Fruit fly (Drosophila melanogaster): ENCODE data around the gene CG43084.

The CG43084 gene

DNA sequence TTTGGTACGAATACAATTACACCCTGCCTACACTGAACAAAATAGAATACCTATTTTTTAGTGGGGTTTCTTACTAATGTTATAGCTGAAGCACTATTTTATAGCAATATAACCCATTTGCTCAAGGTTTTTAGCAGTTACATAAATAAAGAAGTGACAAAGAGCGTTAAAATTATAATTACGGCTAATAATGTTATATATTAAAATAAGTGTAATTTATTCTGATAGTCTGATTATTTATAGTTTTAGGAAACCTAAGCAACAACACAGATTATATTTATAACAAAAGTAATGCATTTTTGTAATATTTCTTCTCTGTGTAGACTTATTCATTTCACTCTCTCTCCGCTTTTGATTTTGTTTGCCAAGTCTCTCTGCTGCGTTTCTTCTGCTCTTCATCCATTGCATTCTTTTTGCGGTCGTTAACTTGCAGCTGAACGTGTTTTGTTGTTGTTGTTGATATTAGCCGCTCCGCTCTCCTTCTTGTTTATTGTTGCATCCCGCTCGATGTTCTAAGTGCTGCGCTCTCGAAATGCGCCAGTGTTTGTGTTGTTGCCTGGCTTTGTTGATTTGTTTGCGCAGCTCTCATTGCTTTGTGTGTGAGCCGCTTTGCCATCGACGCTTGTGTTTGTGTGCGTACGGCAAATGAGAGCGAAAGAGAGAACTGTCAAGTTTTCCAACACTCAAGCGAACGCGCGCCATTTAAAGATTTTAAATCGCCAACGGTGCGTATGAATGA lies 24.8 kb upstream of the CG43084 start (continued):
- no peak for TF ChIP-seq CG34224 (GFP tag; IDR thresholded peaks at IDR 0.05; ENCODE audit: partially characterized antibody)
- no peak for TF ChIP-seq NC2α (GFP tag; optimal IDR thresholded peaks at IDR 0.05)
- TF ChIP-seq Sox102F (GFP tag; optimal IDR thresholded peaks at IDR 0.05) = peak; percentile 97
- TF ChIP-seq CG18599 (GFP tag; optimal IDR thresholded peaks at IDR 0.05) = peak; percentile 90
- no peak for TF ChIP-seq Side (GFP tag; optimal IDR thresholded peaks at IDR 0.05)
- TF ChIP-seq CG12219 (GFP tag; optimal IDR thresholded peaks at IDR 0.05) = peak; percentile 67
- TF ChIP-seq slou (GFP tag; optimal IDR thresholded peaks at IDR 0.05) = peak; percentile 81
- no peak for TF ChIP-seq CG14860 (GFP tag; IDR thresholded peaks at IDR 0.05; ENCODE audit: partially characterized antibody)
- TF ChIP-seq CG1832 (GFP tag; optimal IDR thresholded peaks at IDR 0.05) = no peak
- TF ChIP-seq HLH4C (GFP tag; IDR thresholded peaks at IDR 0.05; ENCODE audit: partially characterized antibody) = no peak
- peak; percentile 74 for TF ChIP-seq Usf (GFP tag; optimal IDR thresholded peaks at IDR 0.05)
- TF ChIP-seq gce (GFP tag; IDR thresholded peaks at IDR 0.05) = no peak
- no peak for TF ChIP-seq ERR (GFP tag; optimal IDR thresholded peaks at IDR 0.05)
- peak; percentile 79 for TF ChIP-seq CG8281 (tag; optimal IDR thresholded peaks at IDR 0.05)
- peak; percentile 52 for TF ChIP-seq kah (GFP tag; optimal IDR thresholded peaks at IDR 0.05)
- peak; percentile 44 for TF ChIP-seq Hmx (GFP tag; optimal IDR thresholded peaks at IDR 0.05)
- TF ChIP-seq chm (GFP tag; IDR thresholded peaks at IDR 0.05) = 0 out of 2 replicates have a peak, but pooled peaks have one; percentile 8
- TF ChIP-seq cad (GFP tag; optimal IDR thresholded peaks at IDR 0.05) = no peak
- no peak for TF ChIP-seq Scr (GFP tag; IDR thresholded peaks at IDR 0.05; ENCODE audit: partially characterized antibody)
- peak; percentile 63 for TF ChIP-seq Nf-YA (GFP tag; IDR thresholded peaks at IDR 0.05)
- TF ChIP-seq CG8924 (tag; optimal IDR thresholded peaks at IDR 0.05) = peak; percentile 95
- TF ChIP-seq GATAe (GFP tag; conservative IDR thresholded peaks at IDR 0.05) = peak; percentile 41; the same call in 1 of the 2 replicates
- TF ChIP-seq Dbx (GFP tag; IDR thresholded peaks at IDR 0.05) = peak; percentile 71; the same call in 2 of the 3 replicates
- peak; percentile 84 for TF ChIP-seq CG6683 (GFP tag; optimal IDR thresholded peaks at IDR 0.05)
- TF ChIP-seq Dp (GFP tag; optimal IDR thresholded peaks at IDR 0.05) = peak; percentile 89
- peak; percentile 90 for TF ChIP-seq ind (GFP tag; optimal IDR thresholded peaks at IDR 0.05)
- TF ChIP-seq CG3726 (GFP tag; IDR thresholded peaks at IDR 0.05) = peak; percentile 73; the same call in 2 of the 3 replicates
- TF ChIP-seq crp (GFP tag; optimal IDR thresholded peaks at IDR 0.05) = peak in 1 of 2 experiments; percentile 43
- peak; percentile 79 for TF ChIP-seq zen (tag; optimal IDR thresholded peaks at IDR 0.05)
- TF ChIP-seq CG10543 (GFP tag; optimal IDR thresholded peaks at IDR 0.05) = peak; percentile 57
- TF ChIP-seq croc (GFP tag; conservative IDR thresholded peaks at IDR 0.05) = peak; percentile 84
- TF ChIP-seq yki (optimal IDR thresholded peaks at IDR 0.05) = peak; percentile 5
- TF ChIP-seq ap (GFP tag; IDR thresholded peaks at IDR 0.05) = peak; percentile 74
- peak; percentile 57 for TF ChIP-seq CG3065 (GFP tag; optimal IDR thresholded peaks at IDR 0.05)
- TF ChIP-seq dimm (GFP tag; IDR thresholded peaks at IDR 0.05) = no peak
- TF ChIP-seq Rx (GFP tag; IDR thresholded peaks at IDR 0.05) = no peak
- no peak for TF ChIP-seq Doc3 (GFP tag; IDR thresholded peaks at IDR 0.05; ENCODE audit: partially characterized antibody)
- peak; percentile 69 for TF ChIP-seq seq (GFP tag; IDR thresholded peaks at IDR 0.05)
- TF ChIP-seq CG12744 (GFP tag; optimal IDR thresholded peaks at IDR 0.05) = no peak
- TF ChIP-seq CG4707 (GFP tag; optimal IDR thresholded peaks at IDR 0.05) = peak; percentile 24
- peak; percentile 98 for TF ChIP-seq CG17361 (GFP tag; IDR thresholded peaks at IDR 0.05)
- peak; percentile 84 for TF ChIP-seq CG7357 (GFP tag; IDR thresholded peaks at IDR 0.05)
- TF ChIP-seq YL-1 (GFP tag; optimal IDR thresholded peaks at IDR 0.05) = peak; percentile 66
- no peak for TF ChIP-seq gcm2 (GFP tag; optimal IDR thresholded peaks at IDR 0.05)
- TF ChIP-seq ro (GFP tag; IDR thresholded peaks at IDR 0.05) = peak; percentile 62; the same call in 1 of the 2 replicates
- TF ChIP-seq Vsx1 (GFP tag; optimal IDR thresholded peaks at IDR 0.05) = peak; percentile 87
- TF ChIP-seq Hr78 (GFP tag; optimal IDR thresholded peaks at IDR 0.05) = peak in 1 of 2 experiments; percentile 84
- no peak for TF ChIP-seq Ets97D (GFP tag; optimal IDR thresholded peaks at IDR 0.05)
- TF ChIP-seq tx (GFP tag; optimal IDR thresholded peaks at IDR 0.05) = no peak

All from whole organism, embryonic.